Fruit fly (Drosophila melanogaster) whole organism, adult: ENCODE results near the gene Tyler.

ENCODE experiments used
- CG11617 ChIP-seq: fragments of 200-800 bp; sonication (Bioruptor generic); optimal IDR thresholded peaks from 2 replicates; lab custom pipeline; 2017; ENCODE audit warnings: mild to moderate bottlenecking, missing biosample characterization, missing genetic modification reagents, missing genetic modification characterization
- CG12768 ChIP-seq: fragments of 200-800 bp; sonication (Bioruptor generic); optimal IDR thresholded peaks from 2 replicates; lab custom pipeline; 2017; ENCODE audit warnings: missing biosample characterization, missing genetic modification characterization, mild to moderate bottlenecking, moderate library complexity, missing genetic modification reagents
- CG1620 ChIP-seq: fragments of 200-800 bp; sonication (Bioruptor generic); optimal IDR thresholded peaks from 2 replicates; lab custom pipeline; 2016; ENCODE audit warnings: missing biosample characterization, missing genetic modification characterization
- CG33017 ChIP-seq: fragments of 200-800 bp; sonication (Bioruptor generic); optimal IDR thresholded peaks from 2 replicates; lab custom pipeline; 2018; ENCODE audit warnings: missing biosample characterization, mild to moderate bottlenecking, missing genetic modification characterization, moderate library complexity
- CG7101 ChIP-seq: fragments of 200-800 bp; sonication (Bioruptor generic); optimal IDR thresholded peaks from 2 replicates; lab custom pipeline; 2018; ENCODE audit warnings: missing biosample characterization, mild to moderate bottlenecking, missing genetic modification characterization, moderate library complexity
- Mnt ChIP-seq: fragments of 200-800 bp; sonication (Bioruptor generic); optimal IDR thresholded peaks from 2 replicates; lab custom pipeline; 2016; ENCODE audit warnings: missing biosample characterization, mild to moderate bottlenecking, missing genetic modification characterization
- cic ChIP-seq: fragments of 200-800 bp; sonication (Bioruptor generic); optimal IDR thresholded peaks from 2 replicates; lab custom pipeline; 2017; ENCODE audit warnings: missing biosample characterization, mild to moderate bottlenecking, missing genetic modification characterization, moderate library complexity
- kay ChIP-seq: fragments of 200-800 bp; sonication (Bioruptor generic); peaks from one replicate; lab custom pipeline; 2016; ENCODE audit warnings: missing biosample characterization, missing genetic modification characterization, borderline replicate concordance
- ovo ChIP-seq: fragments of 200-800 bp; sonication (Bioruptor generic); optimal IDR thresholded peaks from 2 replicates; lab custom pipeline; 2016; ENCODE audit warnings: missing biosample characterization, missing genetic modification characterization
- pad ChIP-seq: fragments of 200-800 bp; sonication (Bioruptor generic); optimal IDR thresholded peaks from 3 replicates; lab custom pipeline; 2017; ENCODE audit warnings: missing biosample characterization, missing genetic modification characterization, mild to moderate bottlenecking, moderate library complexity, missing genetic modification reagents
- tj ChIP-seq: fragments of 200-800 bp; sonication (Bioruptor generic); optimal IDR thresholded peaks from 3 replicates; lab custom pipeline; 2017; ENCODE audit warnings: missing biosample characterization, mild to moderate bottlenecking, missing genetic modification characterization, moderate library complexity
- toe ChIP-seq: fragments of 200-800 bp; sonication (Bioruptor generic); optimal IDR thresholded peaks from 2 replicates; lab custom pipeline; 2016; ENCODE audit warnings: missing biosample characterization, missing genetic modification characterization

DNA sequence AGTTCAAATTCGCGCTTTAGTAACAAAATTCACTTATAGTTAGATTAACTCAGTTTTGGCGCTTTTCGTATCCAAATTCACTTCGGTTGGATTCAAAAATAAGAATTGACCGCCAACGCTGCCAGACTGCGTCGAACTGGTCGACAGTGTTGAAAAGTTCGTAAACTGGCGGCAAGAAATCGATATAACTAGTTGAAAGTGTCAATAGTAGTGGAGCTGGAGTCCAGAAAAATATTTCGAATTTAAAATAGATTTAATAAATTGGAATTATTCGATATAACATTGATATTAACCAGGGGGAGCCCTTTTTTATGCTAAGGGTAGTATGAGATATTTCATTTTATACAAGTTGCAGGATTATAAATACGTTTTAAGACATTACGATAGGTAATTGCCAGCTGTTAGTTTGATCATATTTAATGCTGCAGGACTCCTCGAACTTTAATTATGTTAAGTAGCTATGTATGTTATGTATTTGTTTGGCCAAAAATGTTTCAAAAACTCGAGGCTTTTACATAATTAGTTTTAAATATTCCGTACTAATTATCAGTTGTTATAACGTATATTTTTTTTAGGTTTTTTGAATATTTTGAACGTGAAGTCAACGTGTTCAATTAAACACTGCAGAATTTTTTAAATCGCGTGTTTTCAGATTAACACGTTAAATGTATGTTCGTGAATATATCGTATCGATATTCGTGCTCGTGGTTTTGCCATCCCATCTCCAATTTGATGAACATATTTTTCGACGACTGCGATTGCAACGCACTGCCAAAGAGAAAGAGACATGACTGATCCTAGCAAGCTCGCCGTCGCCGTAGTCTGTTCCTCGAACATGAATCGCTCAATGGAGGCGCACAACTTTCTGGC, 52.8 kb downstream of the Tyler start, which contains the start of the genes CG14223 and Ssu72:
- TF ChIP-seq CG12768, result no peak
- TF ChIP-seq kay (GFP tag; lab: Kevin White, UChicago), result no peak
- no peak for TF ChIP-seq ovo (GFP tag; lab: Kevin White, UChicago)
- peak; percentile 22 for TF ChIP-seq CG7101 (tag; lab: Kevin White, UChicago)
- no peak for TF ChIP-seq CG33017 (tag; lab: Kevin White, UChicago)
- no peak for TF ChIP-seq tj (GFP tag; lab: Kevin White, UChicago)
- peak; percentile 47 for TF ChIP-seq Mnt (GFP tag; lab: Kevin White, UChicago)
- TF ChIP-seq pad (GFP tag; lab: Kevin White, UChicago), result no peak
- no peak for TF ChIP-seq CG11617 (GFP tag; lab: Kevin White, UChicago)
- no peak for TF ChIP-seq cic
- no peak for TF ChIP-seq toe (GFP tag; lab: Kevin White, UChicago)
- peak; percentile 69 for TF ChIP-seq CG1620 (GFP tag; lab: Kevin White, UChicago)
